Fruit fly (Drosophila melanogaster) S2 (cell line): ENCODE data around the gene Nf1.

Experiments used
- CG8478 ChIP-seq: fragments of >200 bp; optimal IDR thresholded peaks from 2 replicates; lab custom pipeline; 2018
- CTCF ChIP-seq, 2 experiments: fragments of >200 bp; optimal IDR thresholded peaks; 2 replicates each; lab custom pipeline; 2018

Nf1 gene

DNA sequence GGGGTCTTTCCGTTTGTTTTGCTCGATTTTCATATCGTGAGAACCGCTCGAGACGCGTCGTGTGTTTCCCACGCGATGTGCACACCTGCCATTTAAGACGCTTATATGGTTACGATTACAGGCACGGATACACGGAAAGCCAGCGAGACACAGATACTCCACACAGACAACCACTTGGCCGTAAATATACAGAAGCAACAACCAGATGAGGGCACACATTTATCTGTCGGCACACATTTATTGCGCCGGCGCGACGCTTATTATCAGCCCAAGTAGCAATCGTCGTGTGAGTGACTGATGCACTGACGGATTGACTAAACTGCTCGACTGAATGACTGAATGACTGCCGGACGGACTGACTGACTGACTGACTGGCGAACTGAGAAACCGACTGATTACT lies 47.7 kb downstream of the Nf1 start:
- TF ChIP-seq CTCF (optimal IDR thresholded peaks at IDR 0.05; lab: Kevin White, UChicago) (no peak), CG8478 (lab: Kevin White, UChicago) (no peak)

DNA sequence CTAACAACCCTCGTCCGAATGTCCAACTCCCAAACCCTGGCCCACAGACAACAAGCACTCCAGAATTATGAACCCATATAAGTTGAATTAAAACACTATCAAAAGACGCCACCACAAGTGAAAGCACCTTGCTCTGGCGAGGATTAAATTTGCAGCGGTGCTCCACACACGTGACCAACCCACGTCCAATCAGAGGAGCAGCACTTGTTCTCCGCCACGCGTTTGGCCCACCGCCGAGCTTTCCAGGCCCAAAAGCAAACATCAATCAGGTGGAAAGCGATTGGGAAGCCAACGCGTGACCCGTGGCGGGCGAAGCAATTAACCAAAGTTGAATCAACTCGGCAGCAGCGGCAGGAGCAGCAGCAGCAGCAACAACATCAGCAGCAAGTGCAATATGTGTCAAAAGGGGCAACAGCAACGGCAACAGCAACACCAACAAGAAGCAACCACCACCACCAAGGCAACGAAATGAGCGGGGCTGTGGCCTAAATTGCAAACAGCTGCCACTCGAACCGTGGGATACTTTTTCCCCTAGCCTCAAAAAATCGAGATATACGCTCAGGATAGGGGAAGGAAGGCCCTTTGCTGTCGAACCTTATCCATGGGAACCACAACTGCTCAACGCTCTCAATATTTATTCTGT lies 49.3 kb downstream of the Nf1 start:
- no peak for TF ChIP-seq CG8478 (lab: Kevin White, UChicago)
- TF ChIP-seq CTCF (optimal IDR thresholded peaks at IDR 0.05; lab: Kevin White, UChicago): no peak

DNA sequence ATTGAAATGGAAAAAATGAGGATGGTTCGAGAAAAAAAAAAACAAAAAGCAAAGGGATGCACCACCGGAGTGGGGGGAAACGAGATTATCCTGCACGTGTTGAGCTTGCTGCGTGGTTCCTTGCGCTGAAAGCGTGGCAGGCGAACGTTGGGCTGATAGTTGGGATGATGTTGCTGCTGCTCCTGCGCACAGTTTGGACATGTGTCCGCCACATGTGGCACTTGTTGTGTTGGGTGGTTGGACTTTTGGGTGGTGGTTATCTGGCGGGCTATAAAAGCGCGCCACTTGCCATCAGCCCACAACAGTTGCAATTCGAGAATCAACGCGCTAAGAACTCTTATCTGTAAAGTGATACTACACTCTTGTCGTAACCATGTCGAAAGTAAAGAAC lies 49.8 kb downstream of the Nf1 start:
- TF ChIP-seq CTCF (optimal IDR thresholded peaks at IDR 0.05; lab: Kevin White, UChicago): no peak
- no peak for TF ChIP-seq CG8478 (lab: Kevin White, UChicago)

DNA sequence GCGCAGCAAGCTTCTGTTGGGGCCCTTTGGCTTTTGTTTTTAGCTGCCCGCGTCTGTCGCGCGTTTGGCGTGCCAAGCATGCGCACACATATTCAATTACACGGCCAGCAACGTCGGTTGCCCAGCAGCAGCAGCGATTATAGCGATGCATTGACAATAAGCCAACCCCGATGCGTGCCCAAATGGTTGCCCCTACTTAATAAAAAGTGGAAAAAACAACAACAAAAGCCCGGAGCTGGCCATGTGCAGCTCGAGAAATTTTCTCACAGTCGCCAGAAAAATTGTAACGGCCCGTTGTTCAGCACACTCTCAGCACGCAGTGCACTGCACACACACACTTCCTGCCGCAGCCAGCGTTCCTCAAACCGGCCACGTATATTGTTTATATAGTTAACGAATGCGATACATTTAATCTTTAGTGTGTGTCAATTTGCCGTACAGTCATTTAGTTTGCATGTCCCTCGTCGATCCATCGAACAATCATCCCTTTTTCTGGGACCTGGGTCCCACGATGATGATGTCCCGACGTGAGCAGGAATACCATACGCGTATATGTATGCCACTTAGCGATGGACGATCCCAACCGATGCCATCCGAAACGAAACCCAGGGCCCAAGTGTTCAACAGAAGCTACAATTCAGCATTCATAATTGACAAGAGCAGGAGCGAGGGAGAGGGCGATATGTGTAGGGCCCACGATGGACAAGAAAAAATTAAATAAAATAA lies 52.0 kb downstream of the Nf1 start:
- TF ChIP-seq CTCF (optimal IDR thresholded peaks at IDR 0.05; lab: Kevin White, UChicago) (no peak), CG8478 (lab: Kevin White, UChicago) (no peak)

DNA sequence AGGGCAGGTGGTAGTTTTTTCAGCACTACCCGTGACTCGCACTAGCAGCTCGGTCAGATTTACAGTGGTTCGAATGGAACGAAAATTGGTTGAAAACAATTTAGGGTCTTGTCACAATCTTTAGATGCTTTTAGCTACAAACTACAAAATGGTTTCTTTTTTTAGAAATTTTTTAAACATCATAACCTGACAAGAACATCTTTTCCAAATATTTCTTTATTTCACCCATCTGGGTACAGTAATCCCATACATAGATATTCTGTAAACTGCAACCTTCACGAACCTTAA lies 52.5 kb downstream of the Nf1 start:
- TF ChIP-seq CTCF (optimal IDR thresholded peaks at IDR 0.05; lab: Kevin White, UChicago) (no peak), CG8478 (lab: Kevin White, UChicago) (no peak)

DNA sequence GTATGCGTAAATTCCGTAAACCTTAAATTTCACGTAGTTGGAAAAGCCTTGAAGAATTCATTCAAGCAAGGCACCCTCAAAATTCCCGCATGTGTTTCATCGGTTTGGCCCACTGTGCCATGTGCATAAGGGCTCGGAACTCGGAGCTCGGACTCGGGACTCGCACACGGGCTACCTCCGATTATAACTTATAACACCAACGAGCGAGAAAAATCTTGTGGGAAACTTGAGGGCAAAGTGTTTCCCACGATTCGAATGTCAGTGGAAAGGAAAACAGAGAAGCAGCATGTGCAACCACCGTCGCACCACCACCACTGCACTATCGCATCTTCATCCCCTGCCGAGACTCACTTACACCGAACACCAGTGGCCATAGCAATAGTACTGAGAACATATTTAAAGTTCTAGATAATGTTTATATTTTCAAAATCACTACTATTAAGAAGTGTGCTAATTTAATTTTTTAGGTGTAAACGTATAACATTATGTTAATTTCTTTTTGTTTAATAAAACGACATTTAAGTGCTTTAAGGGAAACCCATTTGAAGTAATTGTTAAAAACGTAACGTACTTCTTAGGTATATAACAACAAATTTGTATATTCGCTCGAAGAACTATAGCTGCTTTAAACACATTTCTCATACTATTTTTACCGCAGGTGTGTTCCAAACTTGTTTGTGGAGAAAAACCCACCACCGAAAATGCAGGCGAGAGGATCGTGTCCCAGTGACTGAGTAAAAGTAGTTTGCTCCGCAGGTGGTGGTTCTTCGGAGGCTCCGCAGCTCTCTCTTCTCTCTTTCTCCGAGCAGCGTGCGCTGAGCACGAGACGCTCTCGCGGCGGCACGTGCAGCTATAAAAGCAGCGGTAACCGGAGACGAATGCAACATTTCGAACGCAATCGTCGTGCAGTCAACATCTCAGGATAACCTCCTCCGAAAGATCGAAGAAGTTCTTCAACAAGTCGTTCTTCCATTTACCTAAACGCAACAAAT lies 53.6 kb downstream of the Nf1 start:
- TF ChIP-seq CG8478 (lab: Kevin White, UChicago) (no peak), CTCF (optimal IDR thresholded peaks at IDR 0.05; lab: Kevin White, UChicago) (no peak)

- TF ChIP-seq CG8478 (lab: Kevin White, UChicago) (no peak), CTCF (optimal IDR thresholded peaks at IDR 0.05; lab: Kevin White, UChicago) (no peak)
Measured at dm6 chr3R:26037899-26038298, 55.1 kb downstream of the Nf1 start.

DNA sequence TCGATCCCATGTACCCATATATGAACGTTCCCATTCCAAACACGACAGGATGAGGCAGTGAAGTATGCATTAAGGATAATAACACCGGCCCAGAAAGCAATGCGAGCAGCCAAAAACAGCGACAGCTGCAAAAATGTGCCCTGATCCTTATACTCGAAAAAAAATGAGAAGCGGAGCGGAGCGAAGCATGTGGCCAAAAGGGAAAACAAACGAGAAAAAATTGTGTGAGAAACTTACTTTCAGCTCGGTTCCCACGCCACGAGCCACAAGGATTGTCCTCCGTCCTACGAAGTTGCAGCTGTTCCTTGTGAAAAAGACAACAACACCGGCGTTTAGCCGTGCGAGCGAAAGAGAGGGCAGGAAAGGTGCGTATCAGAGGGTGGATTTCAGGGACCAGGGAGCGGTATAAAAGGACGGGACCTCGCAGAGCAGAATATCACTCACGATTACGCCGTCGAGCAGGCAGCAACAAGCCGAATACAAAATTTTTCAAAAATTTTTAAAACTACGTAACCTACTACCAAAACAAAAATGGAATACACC lies 57.1 kb downstream of the Nf1 start:
- TF ChIP-seq CTCF (optimal IDR thresholded peaks at IDR 0.05; lab: Kevin White, UChicago): no peak

dm6 chr3R:26041417-26042101 lies 58.7 kb downstream of the Nf1 start, which contains the start of gene gro:
gro (plus strand) TSS chr3R:26041736.
- TF ChIP-seq CTCF (optimal IDR thresholded peaks at IDR 0.05; lab: Kevin White, UChicago) (peak; percentile 33 to 34), CG8478 (lab: Kevin White, UChicago) (no peak)

dm6 chr3R:26042131-26042885 lies 59.5 kb downstream of the Nf1 start:
- TF ChIP-seq CTCF (optimal IDR thresholded peaks at IDR 0.05; lab: Kevin White, UChicago) (no peak), CG8478 (lab: Kevin White, UChicago) (no peak)
